Worm (Caenorhabditis elegans) whole organism, early embryonic: ENCODE measurements around the gene F45F2.9.

Experiments used
- aly-1 ChIP-seq: sonication (generic microtip); optimal IDR thresholded peaks from 2 replicates; lab custom pipeline; 2016; ENCODE audit warnings: missing genetic modification characterization, missing compliant biosample characterization
- ama-1 ChIP-seq: fragments of 150-350 bp; optimal IDR thresholded peaks from 2 replicates; lab custom pipeline; 2014
- ceh-36 ChIP-seq: sonication (generic microtip); optimal IDR thresholded peaks from 2 replicates; lab custom pipeline; 2016; ENCODE audit warnings: missing genetic modification characterization, inconsistent platforms, missing compliant biosample characterization
- ets-7 ChIP-seq: sonication (generic microtip); optimal IDR thresholded peaks from 2 replicates; lab custom pipeline; 2016; ENCODE audit warnings: missing genotype, missing genetic modification characterization, missing compliant biosample characterization
- flt-1 ChIP-seq: fragments of 200-800 bp; sonication (Bioruptor generic); IDR thresholded peaks from 2 replicates; pipeline ENCODE4 v1.3.6; 2022; ENCODE audit warnings: missing genetic modification characterization, missing compliant biosample characterization
- hmbx-1 ChIP-seq: sonication (generic microtip); optimal IDR thresholded peaks from 2 replicates; lab custom pipeline; 2016; ENCODE audit warnings: mild to moderate bottlenecking, missing genetic modification characterization, missing compliant biosample characterization
- hmg-4 ChIP-seq: fragments of 200-800 bp; sonication (Bioruptor generic); optimal IDR thresholded peaks from 2 replicates; lab custom pipeline; 2018; ENCODE audit warnings: mild to moderate bottlenecking, missing genetic modification characterization, missing compliant biosample characterization
- scrt-1 ChIP-seq: fragments of 200-800 bp; sonication (Bioruptor generic); IDR thresholded peaks from 2 replicates; pipeline ENCODE4 v1.3.6; 2022; ENCODE audit warnings: missing genetic modification characterization, missing compliant biosample characterization
- sea-1 ChIP-seq: fragments of 200-800 bp; sonication (Bioruptor generic); conservative IDR thresholded peaks from 2 replicates; pipeline ENCODE4 v1.3.6; 2022; ENCODE audit warnings: missing genetic modification characterization, missing compliant biosample characterization
- tra-4 ChIP-seq: sonication (generic microtip); optimal IDR thresholded peaks from 2 replicates; lab custom pipeline; 2017; ENCODE audit warnings: missing genetic modification characterization, missing compliant biosample characterization

- TF ChIP-seq ama-1 (lab: Kevin White, UChicago) (no peak), scrt-1 (no peak), hmbx-1 (tag; lab: Kevin White, UChicago) (no peak), aly-1 (tag; lab: Kevin White, UChicago) (no peak), flt-1 (GFP tag; lab: Robert Waterston, UW) (no peak), tra-4 (no peak), ets-7 (tag; lab: Kevin White, UChicago) (no peak), sea-1 (GFP tag; lab: Robert Waterston, UW) (no peak), ceh-36 (tag; lab: Kevin White, UChicago) (no peak), hmg-4 (GFP tag; lab: Kevin White, UChicago) (no peak)
These were observed 42.7 kb upstream of the F45F2.9 start for ce11 chrV:8555955-8556354.
